Worm (Caenorhabditis elegans): ENCODE measurements around the gene chts-1.

DNA sequence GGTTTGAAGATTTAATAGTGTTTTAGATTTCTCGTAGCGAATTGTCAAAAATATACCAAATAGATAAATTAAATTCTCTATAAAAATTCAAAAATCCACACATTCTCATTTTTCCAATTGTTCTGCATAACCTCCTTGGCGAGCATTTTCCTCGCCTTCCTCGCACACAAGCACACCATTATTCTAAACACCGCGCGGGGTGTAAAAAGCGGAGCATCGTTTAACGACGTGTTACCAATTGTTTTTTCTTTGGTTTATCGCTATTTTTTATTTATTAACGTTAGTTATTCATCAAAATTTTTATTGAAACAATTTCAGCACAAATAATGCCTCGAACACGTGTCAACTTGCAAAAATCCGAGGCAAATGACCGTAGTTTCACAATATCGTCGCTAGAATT, 45.5 kb upstream of the chts-1 start, which contains the start of gene vps-52:
- TF ChIP-seq hnd-1 (tag; optimal IDR thresholded peaks at IDR 0.05) (no peak), hmbx-1 (tag; optimal IDR thresholded peaks at IDR 0.05) (no peak), ama-1 (optimal IDR thresholded peaks at IDR 0.05) (no peak), aly-1 (tag; optimal IDR thresholded peaks at IDR 0.05) (no peak), scrt-1 (GFP tag; IDR thresholded peaks at IDR 0.05) (no peak), F13C5.2 (tag; optimal IDR thresholded peaks at IDR 0.05) (no peak), ceh-36 (tag; optimal IDR thresholded peaks at IDR 0.05) (no peak), hmg-4 (GFP tag; optimal IDR thresholded peaks at IDR 0.05) (no peak)
